Fruit fly (Drosophila melanogaster) whole organism, embryonic: ENCODE data around the gene CG18081.

Experiments
- CG10366 ChIP-seq: fragments of 200-800 bp; sonication (Bioruptor generic); IDR thresholded peaks from 2 replicates; pipeline ENCODE4 v1.3.6; 2022; ENCODE audit warnings: missing biosample characterization, missing genetic modification characterization
- CG13775 ChIP-seq: fragments of 200-800 bp; sonication (Bioruptor generic); optimal IDR thresholded peaks from 3 replicates; lab custom pipeline; 2017; ENCODE audit warnings: missing biosample characterization, mild to moderate bottlenecking, missing genetic modification characterization
- CG1647 ChIP-seq: fragments of 200-800 bp; sonication (Bioruptor generic); optimal IDR thresholded peaks from 3 replicates; lab custom pipeline; 2016; ENCODE audit warnings: missing biosample characterization, missing genetic modification characterization
- CG17612 ChIP-seq: fragments of 200-800 bp; sonication (Bioruptor generic); IDR thresholded peaks from 2 replicates; pipeline ENCODE4 v1.3.6; 2022; ENCODE audit warnings: missing biosample characterization, missing genetic modification characterization
- CG8281 ChIP-seq: fragments of 200-800 bp; sonication (Bioruptor generic); optimal IDR thresholded peaks from 2 replicates; lab custom pipeline; 2018; ENCODE audit warnings: missing biosample characterization, mild to moderate bottlenecking, missing genetic modification characterization, moderate library complexity
- Eip74EF ChIP-seq, 2 experiments: fragments of 200-800 bp in 1 of 2; fragments of >200 bp in 1 of 2; sonication (Bioruptor generic) in 1 of 2; optimal IDR thresholded peaks; 2 replicates each; lab custom pipeline; 2017 to 2019; ENCODE audit warnings: missing biosample characterization in 2 of 2, missing genetic modification characterization in 2 of 2, mild to moderate bottlenecking in 1 of 2, moderate library complexity in 1 of 2
- H2.0 ChIP-seq: fragments of 200-800 bp; sonication (Bioruptor generic); IDR thresholded peaks from 2 replicates; pipeline ENCODE4 v1.3.6; 2022; ENCODE audit warnings: missing biosample characterization, missing genetic modification characterization
- Xbp1 ChIP-seq: fragments of 200-800 bp; sonication (Bioruptor generic); optimal IDR thresholded peaks from 3 replicates; lab custom pipeline; 2016; ENCODE audit warnings: missing biosample characterization, mild to moderate bottlenecking, missing genetic modification characterization
- Xrp1 ChIP-seq: fragments of 200-800 bp; sonication (Bioruptor generic); IDR thresholded peaks from 2 replicates; pipeline ENCODE4 v1.3.6; 2022; ENCODE audit warnings: missing biosample characterization, missing genetic modification characterization
- crp ChIP-seq, 2 experiments: fragments of 200-800 bp; sonication (Bioruptor generic); optimal IDR thresholded peaks; 2 replicates in 1 of 2; 3 replicates in 1 of 2; lab custom pipeline; 2017; ENCODE audit warnings: missing biosample characterization in 2 of 2, missing genetic modification characterization in 2 of 2, mild to moderate bottlenecking in 1 of 2, moderate library complexity in 1 of 2
- emc ChIP-seq: fragments of 200-800 bp; sonication (Bioruptor generic); optimal IDR thresholded peaks from 2 replicates; lab custom pipeline; 2016; ENCODE audit warnings: missing biosample characterization, missing genetic modification characterization
- ham ChIP-seq: fragments of 200-800 bp; sonication (Bioruptor generic); IDR thresholded peaks from 2 replicates; pipeline ENCODE4 v1.3.6; 2022; ENCODE audit warnings: missing biosample characterization, missing genetic modification characterization

- TF ChIP-seq H2.0 (GFP tag; lab: Robert Waterston, UW) (no peak), CG17612 (no peak), CG13775 (GFP tag; lab: Kevin White, UChicago) (peak; percentile 68), Xbp1 (GFP tag; lab: Kevin White, UChicago) (peak; percentile 41), CG10366 (GFP tag; lab: Robert Waterston, UW) (no peak), CG8281 (tag; lab: Kevin White, UChicago) (peak; percentile 4), emc (GFP tag; lab: Kevin White, UChicago) (no peak), Eip74EF (GFP tag; optimal IDR thresholded peaks at IDR 0.05; lab: Kevin White, UChicago) (peak in 1 of 2 experiments; percentile 38), ham (GFP tag; lab: Robert Waterston, UW) (no peak), CG1647 (no peak), crp (GFP tag; optimal IDR thresholded peaks at IDR 0.05; lab: Kevin White, UChicago) (no peak), Xrp1 (GFP tag; lab: Robert Waterston, UW) (peak; percentile 87)
Observed at dm6 chr3L:15787406-15787805, 47.8 kb downstream of the CG18081 start.
